Worm (Caenorhabditis elegans) whole organism, L1 larva: Measurements from ENCODE around the gene K07F5.16.

Source experiments
- C16A3.4 ChIP-seq: fragments of 150-350 bp; optimal IDR thresholded peaks from 2 replicates; lab custom pipeline; 2014; ENCODE audit warnings: missing biosample characterization, missing genetic modification characterization
- C34B4.2 ChIP-seq: sonication (generic microtip); optimal IDR thresholded peaks from 2 replicates; lab custom pipeline; 2017; ENCODE audit warnings: mild to moderate bottlenecking, missing genetic modification characterization, missing compliant biosample characterization
- Y116A8C.19 ChIP-seq: sonication (generic microtip); optimal IDR thresholded peaks from 2 replicates; lab custom pipeline; 2016; ENCODE audit warnings: missing compliant biosample characterization, missing genetic modification characterization, borderline replicate concordance
- alr-1 ChIP-seq: fragments of 200-800 bp; sonication (Bioruptor generic); optimal IDR thresholded peaks from 2 replicates; lab custom pipeline; 2018; ENCODE audit warnings: borderline replicate concordance, mild to moderate bottlenecking, missing genetic modification characterization, missing compliant biosample characterization
- aly-2 ChIP-seq: fragments of 150-350 bp; optimal IDR thresholded peaks from 2 replicates; lab custom pipeline; 2014; ENCODE audit warnings: missing biosample characterization, missing genetic modification characterization
- blmp-1 ChIP-seq: fragments of 150-350 bp; optimal IDR thresholded peaks from 2 replicates; lab custom pipeline; 2014; ENCODE audit warnings: missing biosample characterization, missing genetic modification characterization
- ceh-63 ChIP-seq: fragments of 200-800 bp; sonication (Bioruptor generic); optimal IDR thresholded peaks from 2 replicates; lab custom pipeline; 2018; ENCODE audit warnings: mild to moderate bottlenecking, missing genetic modification characterization, missing compliant biosample characterization
- ceh-88 ChIP-seq: fragments of 200-800 bp; sonication (Bioruptor generic); IDR thresholded peaks from 2 replicates; pipeline ENCODE4 v1.3.6; 2022; ENCODE audit warnings: missing genetic modification characterization, missing compliant biosample characterization
- ceh-90 ChIP-seq: sonication (generic microtip); optimal IDR thresholded peaks from 2 replicates; lab custom pipeline; 2016; ENCODE audit warnings: missing genetic modification characterization, missing compliant biosample characterization
- ces-1 ChIP-seq: fragments of 150-350 bp; optimal IDR thresholded peaks from 2 replicates; lab custom pipeline; 2014; ENCODE audit warnings: missing biosample characterization, missing genetic modification reagents, missing genetic modification characterization
- dpl-1 ChIP-seq, 3 experiments: fragments of 150-350 bp in 2 of 3; sonication (generic microtip) in 1 of 3; optimal IDR thresholded peaks; 2 replicates each; lab custom pipeline; 2014 to 2017; ENCODE audit warnings: missing biosample characterization in 3 of 3, missing genetic modification characterization in 3 of 3, missing genetic modification reagents in 3 of 3
- efl-3 ChIP-seq: fragments of 200-800 bp; sonication (Bioruptor generic); optimal IDR thresholded peaks from 2 replicates; lab custom pipeline; 2018; ENCODE audit warnings: mild to moderate bottlenecking, missing genetic modification characterization, missing compliant biosample characterization
- egl-27 ChIP-seq, 2 experiments: fragments of 150-350 bp in 1 of 2; sonication (generic microtip); optimal IDR thresholded peaks; 3 replicates each; lab custom pipeline; 2017 to 2018; ENCODE audit warnings: missing biosample characterization in 2 of 2, missing genetic modification characterization in 2 of 2, missing genetic modification reagents in 2 of 2
- elt-3 ChIP-seq, 6 experiments: fragments of 150-350 bp in 1 of 6; sonication (generic microtip); optimal IDR thresholded peaks; 2 replicates each; lab custom pipeline; 2017 to 2018; ENCODE audit warnings: missing biosample characterization in 6 of 6, missing genetic modification characterization in 6 of 6, inconsistent platforms in 1 of 6
- ets-5 ChIP-seq: fragments of 200-800 bp; sonication (Bioruptor generic); IDR thresholded peaks from 2 replicates; pipeline ENCODE4 v1.3.6; 2022; ENCODE audit warnings: missing genetic modification characterization, missing compliant biosample characterization
- fkh-10 ChIP-seq: sonication (generic microtip); optimal IDR thresholded peaks from 2 replicates; lab custom pipeline; 2017; ENCODE audit warnings: missing biosample characterization, missing genetic modification reagents, missing genetic modification characterization
- fkh-4 ChIP-seq: sonication (generic microtip); optimal IDR thresholded peaks from 2 replicates; lab custom pipeline; 2016; ENCODE audit warnings: missing compliant biosample characterization, missing genetic modification characterization, borderline replicate concordance
- fkh-8 ChIP-seq: sonication (generic microtip); optimal IDR thresholded peaks from 2 replicates; lab custom pipeline; 2016; ENCODE audit warnings: mild to moderate bottlenecking, missing genetic modification characterization, missing compliant biosample characterization
- grh-1 ChIP-seq: fragments of 200-800 bp; sonication (Bioruptor generic); IDR thresholded peaks from 2 replicates; pipeline ENCODE4 v1.3.6; 2022; ENCODE audit warnings: missing genetic modification reagents, missing genetic modification characterization, missing compliant biosample characterization
- hlh-17 ChIP-seq: fragments of 200-800 bp; sonication (Bioruptor generic); optimal IDR thresholded peaks from 2 replicates; lab custom pipeline; 2018; ENCODE audit warnings: missing genetic modification characterization, mild to moderate bottlenecking, missing compliant biosample characterization, moderate library complexity, borderline replicate concordance
- irx-1 ChIP-seq: sonication (generic microtip); optimal IDR thresholded peaks from 2 replicates; lab custom pipeline; 2016; ENCODE audit warnings: missing genetic modification characterization, missing compliant biosample characterization
- lin-13 ChIP-seq: fragments of 150-350 bp; optimal IDR thresholded peaks from 2 replicates; lab custom pipeline; 2014; ENCODE audit warnings: missing biosample characterization, missing genetic modification reagents, missing genetic modification characterization
- lin-35 ChIP-seq, 2 experiments: fragments of 150-350 bp; optimal IDR thresholded peaks; 2 replicates each; lab custom pipeline; 2014; ENCODE audit warnings: missing biosample characterization in 2 of 2, missing genetic modification characterization in 2 of 2, missing genetic modification reagents in 2 of 2
- lsy-2 ChIP-seq, 2 experiments: fragments of 150-350 bp; optimal IDR thresholded peaks; 2 replicates each; lab custom pipeline; 2014; ENCODE audit warnings: missing biosample characterization in 2 of 2, missing genetic modification characterization in 2 of 2
- mab-9 ChIP-seq: fragments of 200-800 bp; sonication (Bioruptor generic); IDR thresholded peaks from 2 replicates; pipeline ENCODE4 v1.3.6; 2022; ENCODE audit warnings: missing genetic modification reagents, missing genetic modification characterization, missing compliant biosample characterization
- mdl-1 ChIP-seq, 2 experiments: fragments of 150-350 bp; optimal IDR thresholded peaks; 2 replicates each; lab custom pipeline; 2014 to 2017; ENCODE audit warnings: missing biosample characterization in 2 of 2, missing genetic modification characterization in 2 of 2, inconsistent platforms in 1 of 2
- mef-2 ChIP-seq: fragments of 150-350 bp; optimal IDR thresholded peaks from 2 replicates; lab custom pipeline; 2014; ENCODE audit warnings: missing biosample characterization, missing genetic modification characterization
- mep-1 ChIP-seq: fragments of 150-350 bp; optimal IDR thresholded peaks from 2 replicates; lab custom pipeline; 2014; ENCODE audit warnings: missing biosample characterization, missing genetic modification characterization
- nhr-11 ChIP-seq: fragments of 150-350 bp; optimal IDR thresholded peaks from 2 replicates; lab custom pipeline; 2014; ENCODE audit warnings: missing biosample characterization, missing genetic modification characterization
- nhr-12 ChIP-seq: sonication (generic microtip); optimal IDR thresholded peaks from 2 replicates; lab custom pipeline; 2017; ENCODE audit warnings: missing biosample characterization, missing genetic modification characterization
- nhr-20 ChIP-seq: sonication (generic microtip); optimal IDR thresholded peaks from 2 replicates; lab custom pipeline; 2016; ENCODE audit warnings: mild to moderate bottlenecking, missing genetic modification characterization, missing compliant biosample characterization
- nhr-28 ChIP-seq: fragments of 150-350 bp; optimal IDR thresholded peaks from 2 replicates; lab custom pipeline; 2014; ENCODE audit warnings: missing biosample characterization, missing genetic modification characterization
- nhr-47 ChIP-seq: sonication (generic microtip); optimal IDR thresholded peaks from 2 replicates; lab custom pipeline; 2016; ENCODE audit warnings: mild to moderate bottlenecking, missing genetic modification characterization, moderate library complexity, missing compliant biosample characterization
- nhr-76 ChIP-seq: sonication (generic microtip); optimal IDR thresholded peaks from 2 replicates; lab custom pipeline; 2017; ENCODE audit warnings: missing biosample characterization, missing genetic modification characterization
- nhr-77 ChIP-seq: fragments of 150-350 bp; optimal IDR thresholded peaks from 2 replicates; lab custom pipeline; 2014; ENCODE audit warnings: missing biosample characterization, missing genetic modification characterization
- nhr-84 ChIP-seq: sonication (generic microtip); optimal IDR thresholded peaks from 2 replicates; lab custom pipeline; 2017; ENCODE audit warnings: missing biosample characterization, missing genetic modification characterization
- pag-3 ChIP-seq: sonication (generic microtip); optimal IDR thresholded peaks from 2 replicates; lab custom pipeline; 2017; ENCODE audit warnings: missing genetic modification characterization, mild to moderate bottlenecking, missing compliant biosample characterization, antibody characterized with exemption, borderline replicate concordance; ENCODE audit not compliant: insufficient read depth
- pax-3 ChIP-seq: fragments of 200-800 bp; sonication (Bioruptor generic); optimal IDR thresholded peaks from 2 replicates; lab custom pipeline; 2018; ENCODE audit warnings: mild to moderate bottlenecking, missing genetic modification characterization, moderate library complexity, missing compliant biosample characterization
- rnt-1 ChIP-seq: sonication (generic microtip); optimal IDR thresholded peaks from 2 replicates; lab custom pipeline; 2016; ENCODE audit warnings: mild to moderate bottlenecking, missing genetic modification characterization, moderate library complexity, missing compliant biosample characterization
- skn-1 ChIP-seq: fragments of 150-350 bp; optimal IDR thresholded peaks from 2 replicates; lab custom pipeline; 2014; ENCODE audit warnings: missing biosample characterization, missing genetic modification characterization
- snpc-4 ChIP-seq: fragments of 150-350 bp; optimal IDR thresholded peaks from 2 replicates; lab custom pipeline; 2014; ENCODE audit warnings: missing biosample characterization, missing genetic modification characterization
- sox-4 ChIP-seq: sonication (generic microtip); optimal IDR thresholded peaks from 2 replicates; lab custom pipeline; 2016; ENCODE audit warnings: missing genetic modification characterization, missing compliant biosample characterization
- sptf-1 ChIP-seq: fragments of 150-350 bp; optimal IDR thresholded peaks from 2 replicates; lab custom pipeline; 2014; ENCODE audit warnings: missing biosample characterization, missing genetic modification characterization
- unc-130 ChIP-seq: fragments of 150-350 bp; optimal IDR thresholded peaks from 2 replicates; lab custom pipeline; 2017; ENCODE audit warnings: missing biosample characterization, missing genetic modification characterization, inconsistent platforms
- unc-30 ChIP-seq: sonication (generic microtip); optimal IDR thresholded peaks from 2 replicates; lab custom pipeline; 2017; ENCODE audit warnings: missing biosample characterization, missing genetic modification characterization
- unc-62 ChIP-seq: fragments of 150-350 bp; optimal IDR thresholded peaks from 2 replicates; lab custom pipeline; 2014; ENCODE audit warnings: missing biosample characterization, missing genetic modification reagents, missing genetic modification characterization
- unc-86 ChIP-seq: sonication (generic microtip); optimal IDR thresholded peaks from 2 replicates; lab custom pipeline; 2016; ENCODE audit warnings: missing genetic modification characterization, missing compliant biosample characterization
- unc-98 ChIP-seq: fragments of 200-800 bp; sonication (Bioruptor generic); IDR thresholded peaks from 2 replicates; pipeline ENCODE4 v1.3.6; 2022; ENCODE audit warnings: missing genetic modification characterization, missing compliant biosample characterization
- vab-15 ChIP-seq: sonication (generic microtip); optimal IDR thresholded peaks from 2 replicates; lab custom pipeline; 2017; ENCODE audit warnings: missing genotype, mild to moderate bottlenecking, missing genetic modification characterization, missing compliant biosample characterization
- xbp-1 ChIP-seq: sonication (generic microtip); optimal IDR thresholded peaks from 2 replicates; lab custom pipeline; 2016; ENCODE audit warnings: missing genetic modification characterization, missing compliant biosample characterization
- zag-1 ChIP-seq: fragments of 150-350 bp; optimal IDR thresholded peaks from 2 replicates; lab custom pipeline; 2014; ENCODE audit warnings: missing biosample characterization, missing genetic modification characterization
- zip-4 ChIP-seq: fragments of 200-800 bp; sonication (Bioruptor generic); optimal IDR thresholded peaks from 2 replicates; lab custom pipeline; 2018; ENCODE audit warnings: mild to moderate bottlenecking, missing genetic modification characterization, moderate library complexity, missing compliant biosample characterization
- ztf-4 ChIP-seq: fragments of 150-350 bp; optimal IDR thresholded peaks from 2 replicates; lab custom pipeline; 2014; ENCODE audit warnings: missing biosample characterization, missing genetic modification characterization

The K07F5.16 gene

ce11 chrIV:9873837-9874236, 9.9 kb downstream of the K07F5.16 start (continued):
- no peak for TF ChIP-seq pag-3 (tag; lab: Kevin White, UChicago)
- TF ChIP-seq ceh-90: no peak
- no peak for TF ChIP-seq fkh-4
- peak; percentile 52 to 66 for TF ChIP-seq lsy-2 (tag; optimal IDR thresholded peaks at IDR 0.05; lab: Kevin White, UChicago)
- TF ChIP-seq nhr-84: no peak
- TF ChIP-seq unc-62 (GFP tag; lab: Kevin White, UChicago): no peak
- TF ChIP-seq nhr-28 (tag; lab: Kevin White, UChicago): no peak
- TF ChIP-seq sox-4 (tag; lab: Kevin White, UChicago): no peak
- no peak for TF ChIP-seq sptf-1
- peak; percentile 32 for TF ChIP-seq xbp-1 (tag; lab: Kevin White, UChicago)
- TF ChIP-seq nhr-76: no peak
- TF ChIP-seq efl-3 (GFP tag; lab: Kevin White, UChicago): no peak
- TF ChIP-seq zag-1 (tag; lab: Kevin White, UChicago): no peak
- no peak for TF ChIP-seq ets-5
- TF ChIP-seq hlh-17 (GFP tag; lab: Kevin White, UChicago): no peak
- TF ChIP-seq Y116A8C.19 (tag; lab: Kevin White, UChicago): no peak
- TF ChIP-seq unc-86: peak; percentile 62
- peak in 2 of 3 experiments; percentile 10 to 38 for TF ChIP-seq dpl-1 (GFP tag; optimal IDR thresholded peaks at IDR 0.05; lab: Kevin White, UChicago)
- TF ChIP-seq nhr-77 (tag; lab: Kevin White, UChicago): no peak
- TF ChIP-seq ceh-63 (GFP tag; lab: Kevin White, UChicago): no peak
- TF ChIP-seq nhr-12 (tag; lab: Kevin White, UChicago): no peak
- TF ChIP-seq mep-1 (tag; lab: Kevin White, UChicago): peak; percentile 63
- TF ChIP-seq ztf-4 (tag; lab: Kevin White, UChicago): peak; percentile 19
- no peak for TF ChIP-seq ces-1 (GFP tag; lab: Kevin White, UChicago)
- no peak for TF ChIP-seq lin-13 (GFP tag; lab: Kevin White, UChicago)
- TF ChIP-seq nhr-11 (tag; lab: Kevin White, UChicago): no peak
- TF ChIP-seq irx-1 (tag; lab: Kevin White, UChicago): no peak
- TF ChIP-seq rnt-1 (tag; lab: Kevin White, UChicago): peak; percentile 49
- TF ChIP-seq zip-4: no peak
- TF ChIP-seq ceh-88 (GFP tag; lab: Robert Waterston, UW): no peak
- TF ChIP-seq grh-1 (GFP tag; lab: Robert Waterston, UW): no peak; the same call in 1 of the 2 replicates
- no peak for TF ChIP-seq alr-1 (tag; lab: Kevin White, UChicago)
- peak in 1 of 2 experiments; percentile 54 for TF ChIP-seq mdl-1 (tag; optimal IDR thresholded peaks at IDR 0.05; lab: Kevin White, UChicago)
- no peak for TF ChIP-seq unc-30
- TF ChIP-seq nhr-47 (tag; lab: Kevin White, UChicago): peak; percentile 38
- no peak for TF ChIP-seq pax-3
- TF ChIP-seq egl-27 (tag; optimal IDR thresholded peaks at IDR 0.05; lab: Kevin White, UChicago): no peak
- TF ChIP-seq mef-2 (tag; lab: Kevin White, UChicago): no peak
- TF ChIP-seq C16A3.4 (tag; lab: Kevin White, UChicago): no peak
- TF ChIP-seq lin-35 (GFP tag; optimal IDR thresholded peaks at IDR 0.05; lab: Kevin White, UChicago): peak; percentile 43 to 60
- TF ChIP-seq snpc-4 (tag; lab: Kevin White, UChicago): no peak
- no peak for TF ChIP-seq fkh-10
- TF ChIP-seq unc-98 (GFP tag; lab: Robert Waterston, UW): no peak
- peak; percentile 41 for TF ChIP-seq blmp-1 (tag; lab: Kevin White, UChicago)
- peak; percentile 51 for TF ChIP-seq fkh-8 (tag; lab: Kevin White, UChicago)
- TF ChIP-seq unc-130 (tag; lab: Kevin White, UChicago): no peak
- no peak for TF ChIP-seq vab-15 (tag; lab: Kevin White, UChicago)
- no peak for TF ChIP-seq skn-1 (tag; lab: Kevin White, UChicago)
- peak in 1 of 6 experiments; percentile 6 for TF ChIP-seq elt-3 (tag; optimal IDR thresholded peaks at IDR 0.05; lab: Kevin White, UChicago)
- TF ChIP-seq aly-2 (tag; lab: Kevin White, UChicago): no peak
- TF ChIP-seq mab-9 (GFP tag; lab: Robert Waterston, UW): no peak
- TF ChIP-seq nhr-20: peak; percentile 78
- no peak for TF ChIP-seq C34B4.2 (tag; lab: Kevin White, UChicago)
